Fruit fly (Drosophila melanogaster) whole organism, embryonic: ENCODE results near the gene CG6901.
A peak's percentile ranks its signal among the peaks of the same experiment; 100 is the strongest.

Experiments
- B-H2 ChIP-seq: fragments of 200-800 bp; sonication (Bioruptor generic); optimal IDR thresholded peaks from 2 replicates; lab custom pipeline; 2018; ENCODE audit warnings: missing biosample characterization, mild to moderate bottlenecking, missing genetic modification characterization
- CG11695 ChIP-seq: fragments of 200-800 bp; sonication (Bioruptor generic); IDR thresholded peaks from 3 replicates; pipeline ENCODE4 v1.3.6; 2022; ENCODE audit warnings: missing biosample characterization, missing genetic modification characterization
- CG12744 ChIP-seq: fragments of 200-800 bp; sonication (Bioruptor generic); optimal IDR thresholded peaks from 2 replicates; lab custom pipeline; 2016; ENCODE audit warnings: missing biosample characterization, missing genetic modification characterization
- CG14965 ChIP-seq: fragments of 200-800 bp; sonication (Bioruptor generic); optimal IDR thresholded peaks from 2 replicates; lab custom pipeline; 2016; ENCODE audit warnings: missing biosample characterization, missing genetic modification characterization, borderline replicate concordance
- CG15514 ChIP-seq: fragments of 200-800 bp; sonication (Bioruptor generic); optimal IDR thresholded peaks from 3 replicates; lab custom pipeline; 2017; ENCODE audit warnings: missing biosample characterization, missing genetic modification characterization, mild to moderate bottlenecking, moderate library complexity, missing genetic modification reagents
- CG15601 ChIP-seq: fragments of 200-800 bp; sonication (Bioruptor generic); optimal IDR thresholded peaks from 3 replicates; lab custom pipeline; 2019; ENCODE audit warnings: missing biosample characterization, mild to moderate bottlenecking, missing genetic modification characterization, moderate library complexity
- CG1602 ChIP-seq: fragments of 200-800 bp; sonication (Bioruptor generic); optimal IDR thresholded peaks from 3 replicates; lab custom pipeline; 2016; ENCODE audit warnings: missing biosample characterization, missing genetic modification characterization
- CG17912 ChIP-seq: fragments of 200-800 bp; sonication (Bioruptor generic); optimal IDR thresholded peaks from 2 replicates; lab custom pipeline; 2018; ENCODE audit warnings: missing biosample characterization, mild to moderate bottlenecking, missing genetic modification characterization
- CG1792 ChIP-seq: fragments of 200-800 bp; sonication (Bioruptor generic); optimal IDR thresholded peaks from 2 replicates; lab custom pipeline; 2016; ENCODE audit warnings: missing biosample characterization, missing genetic modification characterization
- CG2889 ChIP-seq: fragments of 200-800 bp; sonication (Bioruptor generic); IDR thresholded peaks from 3 replicates; pipeline ENCODE4 v1.3.6; 2022; ENCODE audit warnings: missing biosample characterization, missing genetic modification characterization
- CG30431 ChIP-seq: fragments of 200-800 bp; sonication (Bioruptor generic); optimal IDR thresholded peaks from 2 replicates; lab custom pipeline; 2017; ENCODE audit warnings: missing biosample characterization, missing genetic modification characterization
- CG33557 ChIP-seq: fragments of 200-800 bp; sonication (Bioruptor generic); optimal IDR thresholded peaks from 2 replicates; lab custom pipeline; 2019; ENCODE audit warnings: missing biosample characterization, mild to moderate bottlenecking, missing genetic modification characterization, moderate library complexity
- CG3838 ChIP-seq: fragments of 200-800 bp; sonication (Bioruptor generic); optimal IDR thresholded peaks from 3 replicates; lab custom pipeline; 2016; ENCODE audit warnings: missing biosample characterization, missing genetic modification characterization
- CG4404 ChIP-seq: fragments of 200-800 bp; sonication (Bioruptor generic); IDR thresholded peaks from 2 replicates; pipeline ENCODE4 v1.3.6; 2022; ENCODE audit warnings: missing biosample characterization, missing genetic modification characterization
- CG7786 ChIP-seq: fragments of 200-800 bp; sonication (Bioruptor generic); optimal IDR thresholded peaks from 2 replicates; lab custom pipeline; 2016; ENCODE audit warnings: missing biosample characterization, missing genetic modification characterization
- CG8944 ChIP-seq: fragments of 200-800 bp; sonication (Bioruptor generic); optimal IDR thresholded peaks from 3 replicates; lab custom pipeline; 2016; ENCODE audit warnings: missing biosample characterization, missing genetic modification characterization
- Dbx ChIP-seq: fragments of 200-800 bp; sonication (Bioruptor generic); IDR thresholded peaks from 3 replicates; pipeline ENCODE4 v1.3.6; 2022; ENCODE audit warnings: missing biosample characterization, missing genetic modification characterization
- Dll ChIP-seq: fragments of 200-800 bp; sonication (Bioruptor generic); IDR thresholded peaks from 4 replicates; pipeline ENCODE4 v1.3.6; 2022; ENCODE audit warnings: missing biosample characterization, missing genetic modification characterization; ENCODE audit not compliant: partially characterized antibody
- Drgx ChIP-seq: fragments of 200-800 bp; sonication (Bioruptor generic); IDR thresholded peaks from 2 replicates; pipeline ENCODE4 v1.3.6; 2022; ENCODE audit warnings: missing biosample characterization, missing genetic modification characterization
- Gsc ChIP-seq: fragments of 200-800 bp; sonication (Bioruptor generic); IDR thresholded peaks from 2 replicates; pipeline ENCODE4 v1.3.6; 2022; ENCODE audit warnings: missing biosample characterization, missing genetic modification characterization
- Hmx ChIP-seq: fragments of 200-800 bp; sonication (Bioruptor generic); optimal IDR thresholded peaks from 2 replicates; lab custom pipeline; 2016; ENCODE audit warnings: missing biosample characterization, missing genetic modification characterization
- Kr ChIP-seq: fragments of 200-800 bp; sonication (Bioruptor generic); optimal IDR thresholded peaks from 2 replicates; lab custom pipeline; 2017; ENCODE audit warnings: missing biosample characterization, mild to moderate bottlenecking, missing genetic modification characterization
- Mrtf ChIP-seq: fragments of 200-800 bp; sonication (Bioruptor generic); IDR thresholded peaks from 3 replicates; pipeline ENCODE4 v1.3.6; 2022; ENCODE audit warnings: missing biosample characterization, missing genetic modification characterization
- Neu2 ChIP-seq: fragments of 200-800 bp; sonication (Bioruptor generic); optimal IDR thresholded peaks from 3 replicates; lab custom pipeline; 2016; ENCODE audit warnings: missing biosample characterization, missing genetic modification characterization, borderline replicate concordance
- PHDP ChIP-seq: fragments of 200-800 bp; sonication (Bioruptor generic); optimal IDR thresholded peaks from 3 replicates; lab custom pipeline; 2018; ENCODE audit warnings: missing biosample characterization, mild to moderate bottlenecking, missing genetic modification characterization, moderate library complexity
- Ptx1 ChIP-seq: fragments of 200-800 bp; sonication (Bioruptor generic); IDR thresholded peaks from 2 replicates; pipeline ENCODE4 v1.3.6; 2022; ENCODE audit warnings: missing biosample characterization, missing genetic modification characterization
- Rx ChIP-seq: fragments of 200-800 bp; sonication (Bioruptor generic); IDR thresholded peaks from 2 replicates; pipeline ENCODE4 v1.3.6; 2022; ENCODE audit warnings: missing biosample characterization, missing genetic modification characterization
- Spps ChIP-seq: fragments of 200-800 bp; sonication (Bioruptor generic); optimal IDR thresholded peaks from 2 replicates; lab custom pipeline; 2018; ENCODE audit warnings: missing biosample characterization, mild to moderate bottlenecking, missing genetic modification characterization
- TFAM ChIP-seq: fragments of 200-800 bp; sonication (Bioruptor generic); optimal IDR thresholded peaks from 2 replicates; lab custom pipeline; 2017; ENCODE audit warnings: missing biosample characterization, missing genetic modification characterization, inconsistent platforms
- aop ChIP-seq: fragments of 200-800 bp; sonication (Bioruptor generic); IDR thresholded peaks from 2 replicates; pipeline ENCODE4 v1.3.6; 2022; ENCODE audit warnings: missing biosample characterization, missing genetic modification characterization
- ap ChIP-seq: fragments of 200-800 bp; sonication (Bioruptor generic); IDR thresholded peaks from 2 replicates; pipeline ENCODE4 v1.3.6; 2022; ENCODE audit warnings: missing biosample characterization, missing genetic modification characterization
- cad ChIP-seq: fragments of >200 bp; optimal IDR thresholded peaks from 2 replicates; lab custom pipeline; 2017; ENCODE audit warnings: missing biosample characterization, missing genetic modification characterization
- chinmo ChIP-seq: fragments of 200-800 bp; sonication (Bioruptor generic); IDR thresholded peaks from 4 replicates; pipeline ENCODE4 v1.3.6; 2022; ENCODE audit warnings: missing biosample characterization, missing genetic modification characterization; ENCODE audit not compliant: partially characterized antibody
- cwo ChIP-seq: fragments of 200-800 bp; sonication (Bioruptor generic); optimal IDR thresholded peaks from 3 replicates; lab custom pipeline; 2017; ENCODE audit warnings: missing biosample characterization, missing genetic modification characterization, mild to moderate bottlenecking, moderate library complexity, missing genetic modification reagents
- da ChIP-seq: fragments of 200-800 bp; sonication (Bioruptor generic); optimal IDR thresholded peaks from 2 replicates; lab custom pipeline; 2016; ENCODE audit warnings: missing biosample characterization, missing genetic modification characterization
- en ChIP-seq: fragments of 200-800 bp; sonication (Bioruptor generic); optimal IDR thresholded peaks from 2 replicates; lab custom pipeline; 2016; ENCODE audit warnings: missing biosample characterization, missing genetic modification characterization
- esg ChIP-seq: fragments of 200-800 bp; sonication (Bioruptor generic); conservative IDR thresholded peaks from 2 replicates; pipeline ENCODE4 v1.3.6; 2022; ENCODE audit warnings: missing biosample characterization, missing genetic modification characterization
- hb ChIP-seq: fragments of 200-800 bp; sonication (Bioruptor generic); IDR thresholded peaks from 3 replicates; pipeline ENCODE4 v1.3.6; 2022; ENCODE audit warnings: missing biosample characterization, missing genetic modification characterization; ENCODE audit not compliant: partially characterized antibody
- jigr1 ChIP-seq: fragments of 200-800 bp; sonication (Bioruptor generic); IDR thresholded peaks from 3 replicates; pipeline ENCODE4 v1.3.6; 2022; ENCODE audit warnings: missing biosample characterization, missing genetic modification characterization
- kay ChIP-seq: fragments of 200-800 bp; sonication (Bioruptor generic); optimal IDR thresholded peaks from 2 replicates; lab custom pipeline; 2016; ENCODE audit warnings: missing biosample characterization, missing genetic modification characterization
- knrl ChIP-seq: fragments of 200-800 bp; sonication (Bioruptor generic); IDR thresholded peaks from 3 replicates; pipeline ENCODE4 v1.3.6; 2022; ENCODE audit warnings: missing biosample characterization, missing genetic modification characterization; ENCODE audit not compliant: partially characterized antibody
- mam ChIP-seq: fragments of 200-800 bp; sonication (Bioruptor generic); optimal IDR thresholded peaks from 3 replicates; lab custom pipeline; 2016; ENCODE audit warnings: missing biosample characterization, missing genetic modification characterization
- pan ChIP-seq, 4 experiments: fragments of >200 bp in 3 of 4; fragments of 200-800 bp in 1 of 4; sonication (Bioruptor generic) in 1 of 4; optimal IDR thresholded peaks in 3 of 4; IDR thresholded peaks in 1 of 4; 2 replicates each; pipeline versions ENCODE4 v1.3.6 to Lab custom; 2017 to 2022; ENCODE audit warnings: missing biosample characterization in 2 of 4, missing genetic modification characterization in 2 of 4, mixed read lengths in 1 of 4
- sc ChIP-seq, 3 experiments: fragments of >200 bp in 2 of 3; fragments of 200-800 bp in 1 of 3; sonication (Bioruptor generic) in 1 of 3; optimal IDR thresholded peaks; 2 replicates in 2 of 3; 3 replicates in 1 of 3; lab custom pipeline; 2017; ENCODE audit warnings: mild to moderate bottlenecking in 1 of 3, missing biosample characterization in 1 of 3, missing genetic modification characterization in 1 of 3, missing genetic modification reagents in 1 of 3
- sim ChIP-seq: fragments of 200-800 bp; sonication (Bioruptor generic); IDR thresholded peaks from 2 replicates; pipeline ENCODE4 v1.3.6; 2022; ENCODE audit warnings: missing biosample characterization, missing genetic modification characterization
- sisA ChIP-seq: fragments of 200-800 bp; sonication (Bioruptor generic); IDR thresholded peaks from 2 replicates; pipeline ENCODE4 v1.3.6; 2022; ENCODE audit warnings: missing biosample characterization, missing genetic modification characterization
- sob ChIP-seq: fragments of 200-800 bp; sonication (Bioruptor generic); IDR thresholded peaks from 2 replicates; pipeline ENCODE4 v1.3.6; 2022; ENCODE audit warnings: missing biosample characterization, missing genetic modification characterization
- tap ChIP-seq: fragments of 200-800 bp; optimal IDR thresholded peaks from 3 replicates; lab custom pipeline; 2019; ENCODE audit warnings: missing biosample characterization, mild to moderate bottlenecking, missing genetic modification characterization, moderate library complexity
- wdn ChIP-seq: fragments of 200-800 bp; sonication (Bioruptor generic); IDR thresholded peaks from 2 replicates; pipeline ENCODE4 v1.3.6; 2022; ENCODE audit warnings: missing biosample characterization, missing genetic modification characterization
- yki ChIP-seq: fragments of >200 bp; optimal IDR thresholded peaks from 3 replicates; lab custom pipeline; 2018

The CG6901 gene

dm6 chr3R:16341817-16342374 is 18.7 kb downstream of the CG6901 start, which contains the start of the genes SF2 and pad (continued):
- TF ChIP-seq mam (GFP tag; lab: Kevin White, UChicago) (peak; percentile 84), CG3838 (GFP tag; lab: Kevin White, UChicago) (peak; percentile 60), PHDP (tag; lab: Kevin White, UChicago) (peak; percentile 73), ap (no peak), hb (GFP tag; lab: Robert Waterston, UW) (peak; percentile 92), yki (lab: Kevin White, UChicago) (no peak), CG11695 (GFP tag; lab: Robert Waterston, UW) (peak; percentile 40; the same call in 1 of the 3 replicates), sisA (GFP tag; lab: Robert Waterston, UW) (peak; percentile 71), CG12744 (GFP tag; lab: Kevin White, UChicago) (peak; percentile 49), CG4404 (GFP tag; lab: Robert Waterston, UW) (peak; percentile 79), Mrtf (GFP tag; lab: Robert Waterston, UW) (no peak; the same call in 2 of the 3 replicates), Hmx (GFP tag; lab: Kevin White, UChicago) (peak; percentile 64), Spps (tag; lab: Kevin White, UChicago) (no peak), tap (tag; lab: Kevin White, UChicago) (no peak), CG1602 (GFP tag; lab: Kevin White, UChicago) (peak; percentile 71), cwo (GFP tag; lab: Kevin White, UChicago) (peak; percentile 34), CG30431 (GFP tag; lab: Kevin White, UChicago) (peak; percentile 2), CG15601 (tag; lab: Kevin White, UChicago) (peak; percentile 76), da (GFP tag; lab: Kevin White, UChicago) (peak; percentile 64), Neu2 (GFP tag; lab: Kevin White, UChicago) (no peak), Dbx (GFP tag; lab: Robert Waterston, UW) (peak; percentile 86), chinmo (GFP tag; lab: Robert Waterston, UW) (peak; percentile 94), en (peak; percentile 44), sc (optimal IDR thresholded peaks at IDR 0.05; lab: Kevin White, UChicago) (no peak), sc (GFP tag; optimal IDR thresholded peaks at IDR 0.05; lab: Kevin White, UChicago) (peak; percentile 34), CG8944 (GFP tag; lab: Kevin White, UChicago) (peak; percentile 66), Ptx1 (GFP tag; lab: Robert Waterston, UW) (peak; percentile 81), CG33557 (GFP tag; lab: Kevin White, UChicago) (peak; percentile 78), wdn (GFP tag; lab: Robert Waterston, UW) (peak; percentile 73), Kr (no peak), jigr1 (GFP tag; lab: Robert Waterston, UW) (no peak; the same call in 2 of the 3 replicates), CG17912 (peak; percentile 5), Dll (GFP tag; lab: Robert Waterston, UW) (peak; percentile 98), B-H2 (GFP tag; lab: Kevin White, UChicago) (peak; percentile 84), CG1792 (peak; percentile 54), CG2889 (GFP tag; lab: Robert Waterston, UW) (peak; percentile 38; the same call in 1 of the 3 replicates), Gsc (GFP tag; lab: Robert Waterston, UW) (no peak), knrl (GFP tag; lab: Robert Waterston, UW) (peak; percentile 98), cad (no peak), sob (peak; percentile 85), esg (GFP tag; lab: Robert Waterston, UW) (peak; percentile 47; the same call in 1 of the 2 replicates), pan (optimal IDR thresholded peaks at IDR 0.05; lab: Kevin White, UChicago) (no peak), pan (GFP tag; optimal IDR thresholded peaks at IDR 0.05 in 1 of 2, IDR thresholded peaks at IDR 0.05 in 1 of 2) (peak in 1 of 2 experiments; percentile 69), aop (GFP tag; lab: Robert Waterston, UW) (no peak), Rx (GFP tag; lab: Robert Waterston, UW) (peak; percentile 42), CG14965 (GFP tag; lab: Kevin White, UChicago) (no peak), CG15514 (GFP tag; lab: Kevin White, UChicago) (peak; percentile 68), CG7786 (GFP tag; lab: Kevin White, UChicago) (peak; percentile 68), Drgx (GFP tag; lab: Robert Waterston, UW) (no peak), sim (GFP tag; lab: Robert Waterston, UW) (0 out of 2 replicates have a peak, but pooled peaks have one; percentile 50), TFAM (GFP tag; lab: Kevin White, UChicago) (no peak), kay (GFP tag; lab: Kevin White, UChicago) (peak; percentile 65)
